Worm (Caenorhabditis elegans) whole organism, L3 larva: ENCODE results near the gene B0001.4.

Experiments used
- R02D3.7 ChIP-seq: fragments of 150-350 bp; optimal IDR thresholded peaks from 2 replicates; lab custom pipeline; 2014; ENCODE audit warnings: missing biosample characterization, missing genetic modification characterization
- ZK546.5 ChIP-seq: sonication (generic microtip); optimal IDR thresholded peaks from 2 replicates; lab custom pipeline; 2017; ENCODE audit warnings: missing biosample characterization, missing genetic modification characterization
- ama-1 ChIP-seq: fragments of 150-350 bp; optimal IDR thresholded peaks from 2 replicates; lab custom pipeline; 2018
- ceh-16 ChIP-seq: sonication (generic microtip); optimal IDR thresholded peaks from 2 replicates; lab custom pipeline; 2017; ENCODE audit warnings: missing biosample characterization, missing genetic modification characterization
- ceh-82 ChIP-seq: fragments of 150-350 bp; optimal IDR thresholded peaks from 2 replicates; lab custom pipeline; 2014; ENCODE audit warnings: missing biosample characterization, missing genetic modification characterization
- ceh-9 ChIP-seq: sonication (generic microtip); optimal IDR thresholded peaks from 2 replicates; lab custom pipeline; 2018; ENCODE audit warnings: missing biosample characterization, missing genetic modification characterization
- egl-5 ChIP-seq: fragments of 150-350 bp; optimal IDR thresholded peaks from 2 replicates; lab custom pipeline; 2017; ENCODE audit warnings: missing biosample characterization, missing genetic modification reagents, missing genetic modification characterization, inconsistent platforms
- elt-2 ChIP-seq: sonication (generic microtip); optimal IDR thresholded peaks from 2 replicates; lab custom pipeline; 2016; ENCODE audit warnings: missing genetic modification reagents, mild to moderate bottlenecking, missing genetic modification characterization, missing compliant biosample characterization
- elt-3 ChIP-seq, 3 experiments: fragments of 150-350 bp in 1 of 3; sonication (generic microtip) in 2 of 3; optimal IDR thresholded peaks; 2 replicates in 2 of 3; 4 replicates in 1 of 3; lab custom pipeline; 2014 to 2017; ENCODE audit warnings: missing biosample characterization in 3 of 3, missing genetic modification characterization in 3 of 3
- eor-1 ChIP-seq, 2 experiments: fragments of 150-350 bp; optimal IDR thresholded peaks; 2 replicates each; lab custom pipeline; 2014 to 2018; ENCODE audit warnings: missing biosample characterization in 2 of 2, missing genetic modification characterization in 2 of 2
- fkh-2 ChIP-seq: fragments of 150-350 bp; optimal IDR thresholded peaks from 2 replicates; lab custom pipeline; 2014; ENCODE audit warnings: missing biosample characterization, missing genetic modification reagents, missing genetic modification characterization
- hmg-11 ChIP-seq: sonication (generic microtip); optimal IDR thresholded peaks from 2 replicates; lab custom pipeline; 2016; ENCODE audit warnings: missing genetic modification characterization, missing compliant biosample characterization
- jun-1 ChIP-seq: fragments of 150-350 bp; optimal IDR thresholded peaks from 2 replicates; lab custom pipeline; 2014; ENCODE audit warnings: missing biosample characterization, missing genetic modification reagents, missing genetic modification characterization
- lin-39 ChIP-seq: fragments of 150-350 bp; optimal IDR thresholded peaks from 2 replicates; lab custom pipeline; 2018; ENCODE audit warnings: missing biosample characterization, missing genetic modification reagents, missing genetic modification characterization
- lsy-12 ChIP-seq: sonication (generic microtip); optimal IDR thresholded peaks from 2 replicates; lab custom pipeline; 2016; ENCODE audit warnings: mild to moderate bottlenecking, missing genetic modification characterization, missing compliant biosample characterization
- mdl-1 ChIP-seq: fragments of 150-350 bp; optimal IDR thresholded peaks from 2 replicates; lab custom pipeline; 2014; ENCODE audit warnings: missing biosample characterization, missing genetic modification characterization
- nhr-11 ChIP-seq: fragments of 150-350 bp; optimal IDR thresholded peaks from 2 replicates; lab custom pipeline; 2014; ENCODE audit warnings: missing biosample characterization, missing genetic modification characterization
- nhr-12 ChIP-seq: fragments of 150-350 bp; optimal IDR thresholded peaks from 2 replicates; lab custom pipeline; 2014; ENCODE audit warnings: missing biosample characterization, missing genetic modification characterization
- nhr-23 ChIP-seq: fragments of 150-350 bp; optimal IDR thresholded peaks from 2 replicates; lab custom pipeline; 2014; ENCODE audit warnings: missing biosample characterization, missing genetic modification reagents, missing genetic modification characterization
- nhr-25 ChIP-seq: sonication (generic microtip); optimal IDR thresholded peaks from 2 replicates; lab custom pipeline; 2017; ENCODE audit warnings: missing biosample characterization, missing genetic modification characterization
- nhr-28 ChIP-seq: fragments of 150-350 bp; optimal IDR thresholded peaks from 2 replicates; lab custom pipeline; 2014; ENCODE audit warnings: missing biosample characterization, missing genetic modification characterization
- nhr-76 ChIP-seq: fragments of 150-350 bp; sonication (generic microtip); optimal IDR thresholded peaks from 5 replicates; lab custom pipeline; 2014; ENCODE audit warnings: missing biosample characterization, missing genetic modification characterization
- pha-4 ChIP-seq: fragments of 150-350 bp; optimal IDR thresholded peaks from 2 replicates; lab custom pipeline; 2014; ENCODE audit warnings: missing biosample characterization, missing genetic modification reagents, missing genetic modification characterization
- pqm-1 ChIP-seq: fragments of 150-350 bp; optimal IDR thresholded peaks from 2 replicates; lab custom pipeline; 2017; ENCODE audit warnings: missing biosample characterization, missing genetic modification characterization, inconsistent platforms
- skn-1 ChIP-seq: fragments of 150-350 bp; optimal IDR thresholded peaks from 2 replicates; lab custom pipeline; 2014; ENCODE audit warnings: missing biosample characterization, missing genetic modification characterization
- tbx-2 ChIP-seq: sonication (generic microtip); optimal IDR thresholded peaks from 2 replicates; lab custom pipeline; 2016; ENCODE audit warnings: mild to moderate bottlenecking, missing genetic modification characterization, missing compliant biosample characterization
- unc-39 ChIP-seq: sonication (generic microtip); optimal IDR thresholded peaks from 4 replicates; lab custom pipeline; 2017; ENCODE audit warnings: missing biosample characterization, missing genetic modification characterization
- unc-62 ChIP-seq: fragments of 150-350 bp; sonication (generic microtip); optimal IDR thresholded peaks from 4 replicates; lab custom pipeline; 2014; ENCODE audit warnings: missing biosample characterization, missing genetic modification reagents, missing genetic modification characterization
- zag-1 ChIP-seq: fragments of 150-350 bp; optimal IDR thresholded peaks from 2 replicates; lab custom pipeline; 2014; ENCODE audit warnings: missing biosample characterization, missing genetic modification characterization

Gene B0001.4

DNA sequence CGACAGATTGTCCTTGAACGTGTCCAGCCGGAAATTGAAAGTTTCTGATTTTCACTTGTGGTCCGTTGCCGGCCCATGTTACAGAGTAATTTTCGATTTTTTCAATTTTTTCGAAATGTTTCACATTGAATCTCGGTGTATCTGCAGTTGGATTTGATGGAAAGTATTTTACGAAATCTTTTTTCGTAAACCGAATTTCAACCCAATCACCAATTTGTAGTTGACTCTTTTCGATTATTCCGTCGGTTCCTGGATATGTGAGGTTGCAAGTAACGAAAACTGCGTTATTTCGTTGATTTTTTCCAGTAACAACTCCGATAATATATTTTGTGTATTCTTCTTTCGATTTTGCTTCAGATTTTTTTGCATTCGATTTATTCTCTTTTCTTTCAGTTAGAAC lies 11.6 kb upstream of the B0001.4 start:
- TF ChIP-seq elt-2 (tag; lab: Kevin White, UChicago) = no peak
- no peak for TF ChIP-seq zag-1
- TF ChIP-seq mdl-1 (tag; lab: Kevin White, UChicago) = no peak
- TF ChIP-seq lsy-12 (tag; lab: Kevin White, UChicago) = no peak
- no peak for TF ChIP-seq nhr-76 (tag; lab: Kevin White, UChicago)
- no peak for TF ChIP-seq nhr-25 (tag; lab: Kevin White, UChicago)
- TF ChIP-seq nhr-12 (tag; lab: Kevin White, UChicago) = no peak

DNA sequence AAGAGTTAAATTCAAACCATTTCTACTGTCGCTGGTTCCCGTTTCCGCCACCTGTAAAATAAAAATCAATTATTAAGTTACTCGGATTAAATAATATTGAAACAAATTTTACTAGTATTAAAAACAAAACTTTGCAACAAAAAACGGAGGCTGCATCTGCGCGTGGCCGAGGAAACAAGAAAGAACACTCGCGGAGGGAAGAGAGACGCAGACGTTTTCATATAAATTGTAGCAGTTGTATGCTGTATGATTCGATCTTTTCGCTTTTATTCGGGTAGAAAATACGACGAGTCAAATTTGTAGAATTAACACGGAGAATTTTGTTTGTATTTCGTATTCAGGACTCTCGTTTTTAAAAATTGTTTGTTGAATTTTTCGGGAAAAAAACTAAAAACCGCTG lies 7.7 kb upstream of the B0001.4 start, which contains the start of gene B0001.3:
Gene B0001.3 (minus strand): TSS at position 55 of the 400 bp plus-strand sequence.
- TF ChIP-seq unc-39 (tag; lab: Kevin White, UChicago) = no peak
- TF ChIP-seq hmg-11 = peak; percentile 14
- no peak for TF ChIP-seq nhr-28 (tag; lab: Kevin White, UChicago)
- TF ChIP-seq fkh-2 (tag; lab: Kevin White, UChicago) = no peak
- TF ChIP-seq eor-1 (tag; optimal IDR thresholded peaks at IDR 0.05; lab: Kevin White, UChicago) = no peak
- no peak for TF ChIP-seq egl-5 (tag; lab: Kevin White, UChicago)

DNA sequence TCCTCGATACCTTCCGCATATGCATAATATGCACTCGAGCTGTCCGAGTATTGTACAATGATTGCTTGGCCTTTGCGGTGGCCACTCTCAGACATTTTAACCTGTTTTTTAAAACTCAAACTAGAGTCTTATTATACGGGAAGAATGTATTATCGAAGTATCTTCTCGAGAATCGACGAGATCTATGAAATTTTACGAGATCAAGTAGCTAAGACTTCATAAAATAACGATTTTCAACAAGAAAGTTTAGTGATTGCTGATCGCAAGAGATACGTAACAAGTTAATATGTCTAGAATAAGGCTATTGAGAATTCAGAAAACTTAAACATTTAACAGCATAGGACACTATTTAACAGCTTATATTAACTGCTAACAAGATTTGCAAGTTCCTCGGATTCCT lies 5.2 kb upstream of the B0001.4 start, which contains the start of gene B0001.5:
Gene B0001.5 (minus strand): TSS at position 101 of the 400 bp plus-strand sequence.
- TF ChIP-seq ceh-16 (tag; lab: Kevin White, UChicago) = no peak
- TF ChIP-seq nhr-25 (tag; lab: Kevin White, UChicago) = no peak
- no peak for TF ChIP-seq nhr-11 (tag; lab: Kevin White, UChicago)
- no peak for TF ChIP-seq hmg-11
- TF ChIP-seq ceh-9 (tag; lab: Kevin White, UChicago) = no peak
- TF ChIP-seq pha-4 (tag; lab: Kevin White, UChicago) = no peak
- no peak for TF ChIP-seq R02D3.7 (tag; lab: Kevin White, UChicago)
- no peak for TF ChIP-seq nhr-76 (tag; lab: Kevin White, UChicago)
- no peak for TF ChIP-seq nhr-23 (tag; lab: Kevin White, UChicago)
- no peak for TF ChIP-seq fkh-2 (tag; lab: Kevin White, UChicago)
- no peak for TF ChIP-seq ceh-82 (tag; lab: Kevin White, UChicago)

DNA sequence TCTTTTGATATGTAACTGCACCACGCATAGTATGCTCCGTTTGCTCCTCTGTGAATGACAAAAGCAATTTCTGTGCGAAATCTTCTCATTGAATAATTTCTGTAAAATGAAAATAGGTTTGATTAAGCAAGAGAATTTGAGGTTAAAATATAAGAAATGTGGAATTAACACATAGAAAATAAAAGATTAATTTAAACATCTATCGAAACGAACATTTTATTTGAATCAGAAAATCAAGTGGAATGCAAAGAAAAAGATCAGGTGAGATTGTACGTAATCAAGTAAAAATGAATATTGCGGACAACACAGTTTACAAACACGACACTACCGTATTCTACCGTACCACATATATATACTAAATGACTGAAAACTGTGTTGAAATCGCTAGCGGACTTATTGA lies 3.0 kb upstream of the B0001.4 start, which contains the start of gene B0001.8:
Gene B0001.8 (minus strand): TSS at position 101 of the 400 bp plus-strand sequence.
- TF ChIP-seq ceh-82 (tag; lab: Kevin White, UChicago) (no peak), tbx-2 (no peak), ZK546.5 (tag; lab: Kevin White, UChicago) (no peak)

DNA sequence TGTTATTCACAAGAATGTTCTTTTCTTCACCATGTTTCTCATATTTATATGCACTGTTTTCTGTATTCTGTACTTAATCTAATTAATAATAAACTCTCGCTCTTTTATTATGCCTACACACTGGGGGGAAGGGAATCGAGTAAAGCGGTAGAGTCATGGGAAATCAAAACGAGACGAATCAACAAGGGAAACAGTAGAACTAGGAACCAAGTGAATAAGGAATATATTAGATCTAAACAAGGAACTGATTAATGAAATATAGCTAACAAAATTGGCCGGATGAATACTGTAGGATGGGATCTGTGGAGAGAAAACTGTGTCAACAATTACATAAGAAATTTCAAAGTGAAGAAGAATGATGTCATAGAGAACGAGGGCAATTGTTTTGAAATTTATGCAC lies 3.0 kb downstream of the B0001.4 start:
- TF ChIP-seq lin-39 (tag; lab: Kevin White, UChicago) (no peak), hmg-11 (no peak), elt-2 (tag; lab: Kevin White, UChicago) (no peak), elt-3 (tag; optimal IDR thresholded peaks at IDR 0.05; lab: Kevin White, UChicago) (no peak)

DNA sequence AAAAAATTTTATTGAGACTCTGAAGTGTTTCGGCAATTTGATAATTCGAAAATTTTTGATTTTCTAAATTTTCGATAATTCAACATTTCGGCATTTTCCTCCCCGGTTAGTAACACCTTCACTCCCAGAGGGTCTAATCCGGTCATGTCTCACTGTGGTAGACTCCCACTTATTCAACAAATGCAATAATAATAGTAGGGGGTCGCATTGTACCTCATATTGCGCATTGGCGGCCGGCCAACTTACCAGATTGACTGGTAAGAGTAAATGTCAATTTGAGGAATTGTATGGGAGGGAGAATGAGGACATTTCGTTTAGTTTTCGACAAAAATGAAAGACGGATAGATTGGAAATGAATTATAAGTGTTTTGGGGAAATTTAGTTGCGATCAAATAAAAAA lies 4.2 kb downstream of the B0001.4 start:
- no peak for TF ChIP-seq nhr-12 (tag; lab: Kevin White, UChicago)
- no peak for TF ChIP-seq ceh-9 (tag; lab: Kevin White, UChicago)
- TF ChIP-seq nhr-11 (tag; lab: Kevin White, UChicago) = no peak
- no peak for TF ChIP-seq pqm-1
- TF ChIP-seq eor-1 (tag; optimal IDR thresholded peaks at IDR 0.05; lab: Kevin White, UChicago) = no peak
- TF ChIP-seq unc-62 = no peak
- TF ChIP-seq R02D3.7 (tag; lab: Kevin White, UChicago) = no peak
- TF ChIP-seq nhr-76 (tag; lab: Kevin White, UChicago) = no peak
- no peak for TF ChIP-seq lin-39 (tag; lab: Kevin White, UChicago)
- TF ChIP-seq jun-1 (tag; lab: Kevin White, UChicago) = no peak
- TF ChIP-seq ama-1 (lab: Kevin White, UChicago) = no peak
- TF ChIP-seq nhr-23 (tag; lab: Kevin White, UChicago) = no peak
- TF ChIP-seq skn-1 (tag; lab: Kevin White, UChicago) = no peak
